Worm (Caenorhabditis elegans): ENCODE results near the gene saeg-2.
A peak's percentile ranks its signal among the peaks of the same experiment; 100 is the strongest.

The saeg-2 gene

ce11 chrIII:9228190-9228589 lies 12.0 kb upstream of the saeg-2 start (continued):
- TF ChIP-seq sup-37 (GFP tag; optimal IDR thresholded peaks at IDR 0.05) = no peak
- no peak for TF ChIP-seq sox-4 (tag; optimal IDR thresholded peaks at IDR 0.05)
- no peak for TF ChIP-seq sptf-1 (tag; optimal IDR thresholded peaks at IDR 0.05)
- TF ChIP-seq swsn-7 (tag; optimal IDR thresholded peaks at IDR 0.05) = peak; percentile 31
- peak; percentile 88 to 95 for TF ChIP-seq lin-35 (GFP tag; optimal IDR thresholded peaks at IDR 0.05)
- peak in 2 of 3 experiments; percentile 8 to 49 for TF ChIP-seq ceh-82 (tag; optimal IDR thresholded peaks at IDR 0.05)
- TF ChIP-seq nhr-47 (tag; optimal IDR thresholded peaks at IDR 0.05) = peak; percentile 57
- peak; percentile 22; the same call in 1 of the 2 replicates for TF ChIP-seq nhr-19 (GFP tag; conservative IDR thresholded peaks at IDR 0.05)
- TF ChIP-seq nhr-77 (tag; optimal IDR thresholded peaks at IDR 0.05) = peak; percentile 46
- peak; percentile 28 for TF ChIP-seq fkh-8 (tag; optimal IDR thresholded peaks at IDR 0.05)
- TF ChIP-seq efl-1 (optimal IDR thresholded peaks at IDR 0.05) = peak; percentile 85 to 99
- peak; percentile 86 to 98 for TF ChIP-seq efl-1 (GFP tag; optimal IDR thresholded peaks at IDR 0.05 in 1 of 2)
- no peak for TF ChIP-seq dsc-1 (tag; optimal IDR thresholded peaks at IDR 0.05)
- TF ChIP-seq alr-1 (tag; optimal IDR thresholded peaks at IDR 0.05; ENCODE audit: borderline replicate concordance) = no peak
- TF ChIP-seq aha-1 (tag; optimal IDR thresholded peaks at IDR 0.05) = no peak

- TF ChIP-seq lir-3 (tag; optimal IDR thresholded peaks at IDR 0.05; ENCODE audit: poor library complexity) (no peak), sup-37 (GFP tag; optimal IDR thresholded peaks at IDR 0.05) (no peak), efl-1 (optimal IDR thresholded peaks at IDR 0.05) (no peak), efl-1 (GFP tag; optimal IDR thresholded peaks at IDR 0.05 in 1 of 2) (peak in 1 of 2 experiments; percentile 20), hlh-17 (GFP tag; optimal IDR thresholded peaks at IDR 0.05; ENCODE audit: borderline replicate concordance) (no peak), nhr-90 (tag; optimal IDR thresholded peaks at IDR 0.05; ENCODE audit: poor library complexity) (no peak)
Observed at ce11 chrIII:9228722-9229121, 11.4 kb upstream of the saeg-2 start, which contains the start of gene rnr-1. TSS of gene rnr-1 (minus strand) at chrIII:9228798.

- TF ChIP-seq nhr-47 (tag; optimal IDR thresholded peaks at IDR 0.05) (no peak), ceh-88 (GFP tag; IDR thresholded peaks at IDR 0.05) (no peak), elt-2 (tag; optimal IDR thresholded peaks at IDR 0.05) (no peak), efl-1 (optimal IDR thresholded peaks at IDR 0.05) (no peak), efl-1 (GFP tag; optimal IDR thresholded peaks at IDR 0.05 in 1 of 2) (peak in 1 of 2 experiments; percentile 73), blmp-1 (tag; optimal IDR thresholded peaks at IDR 0.05) (no peak)
Observed at ce11 chrIII:9231173-9231572, 9.0 kb upstream of the saeg-2 start, which contains the start of gene T23G5.3. TSS of gene T23G5.3 (minus strand) at chrIII:9231273.

- TF ChIP-seq irx-1 (tag; optimal IDR thresholded peaks at IDR 0.05) (no peak), sox-4 (tag; optimal IDR thresholded peaks at IDR 0.05) (no peak), nhr-19 (GFP tag; conservative IDR thresholded peaks at IDR 0.05) (no peak), elt-2 (tag; optimal IDR thresholded peaks at IDR 0.05) (no peak), ama-1 (optimal IDR thresholded peaks at IDR 0.05) (no peak), zag-1 (tag; optimal IDR thresholded peaks at IDR 0.05) (no peak), tlp-1 (tag; optimal IDR thresholded peaks at IDR 0.05) (no peak), vab-15 (tag; optimal IDR thresholded peaks at IDR 0.05) (no peak), elt-3 (tag; optimal IDR thresholded peaks at IDR 0.05) (no peak), unc-130 (tag; optimal IDR thresholded peaks at IDR 0.05) (no peak), unc-62 (GFP tag; optimal IDR thresholded peaks at IDR 0.05) (no peak), nhr-71 (tag; optimal IDR thresholded peaks at IDR 0.05) (no peak), nhr-47 (tag; optimal IDR thresholded peaks at IDR 0.05) (no peak)
Observed at ce11 chrIII:9236228-9236627, 3.9 kb upstream of the saeg-2 start, which contains the start of gene T23G5.2. TSS of gene T23G5.2 (minus strand) at chrIII:9236328.

- no peak for TF ChIP-seq egl-27 (tag; optimal IDR thresholded peaks at IDR 0.05)
- TF ChIP-seq snpc-4 (tag; optimal IDR thresholded peaks at IDR 0.05) = no peak
- TF ChIP-seq efl-1 (optimal IDR thresholded peaks at IDR 0.05) = no peak
- peak in 1 of 2 experiments; percentile 72 for TF ChIP-seq efl-1 (GFP tag; optimal IDR thresholded peaks at IDR 0.05 in 1 of 2)
- peak; percentile 44 for TF ChIP-seq elt-2 (tag; optimal IDR thresholded peaks at IDR 0.05)
Observed at ce11 chrIII:9237626-9238025, 2.5 kb upstream of the saeg-2 start.
